Worm (Caenorhabditis elegans): ENCODE data around the gene K11H12.3.

ce11 chrIV:673313-673712 lies at the start of gene K11H12.3:
- no peak for TF ChIP-seq dao-5 (tag; optimal IDR thresholded peaks at IDR 0.05)
- no peak for TF ChIP-seq him-1 (tag; optimal IDR thresholded peaks at IDR 0.05)
- TF ChIP-seq W03F9.2 (tag; optimal IDR thresholded peaks at IDR 0.05): no peak
